Worm (Caenorhabditis elegans) whole organism, L4 larva: Measurements from ENCODE around the gene Y39A1A.24.

Experiments used
- ZK337.2 ChIP-seq: fragments of 200-800 bp; sonication (Bioruptor generic); IDR thresholded peaks from 2 replicates; pipeline ENCODE4 v1.3.6; 2022; ENCODE audit warnings: missing genetic modification reagents, missing genetic modification characterization, missing compliant biosample characterization
- ceh-28 ChIP-seq: fragments of 150-350 bp; optimal IDR thresholded peaks from 2 replicates; lab custom pipeline; 2014; ENCODE audit warnings: missing biosample characterization, missing genetic modification reagents, missing genetic modification characterization
- ceh-82 ChIP-seq: sonication (generic microtip); optimal IDR thresholded peaks from 2 replicates; lab custom pipeline; 2017; ENCODE audit warnings: missing biosample characterization, missing genetic modification characterization
- mdl-1 ChIP-seq, 2 experiments: fragments of 150-350 bp in 1 of 2; sonication (generic microtip) in 1 of 2; optimal IDR thresholded peaks; 2 replicates each; lab custom pipeline; 2014 to 2017; ENCODE audit warnings: missing biosample characterization in 2 of 2, missing genetic modification characterization in 2 of 2
- mep-1 ChIP-seq: fragments of 150-350 bp; sonication (generic microtip); optimal IDR thresholded peaks from 3 replicates; lab custom pipeline; 2014; ENCODE audit warnings: missing biosample characterization, missing genetic modification characterization
- nhr-237 ChIP-seq: sonication (generic microtip); optimal IDR thresholded peaks from 2 replicates; lab custom pipeline; 2017; ENCODE audit warnings: missing biosample characterization, missing genetic modification characterization
- nhr-76 ChIP-seq: fragments of 150-350 bp; optimal IDR thresholded peaks from 2 replicates; lab custom pipeline; 2014; ENCODE audit warnings: missing biosample characterization, missing genetic modification characterization
- pha-4 ChIP-seq, 2 experiments: fragments of 150-350 bp in 1 of 2; fragments of 200-800 bp in 1 of 2; sonication (Bioruptor generic) in 1 of 2; IDR thresholded peaks in 1 of 2; optimal IDR thresholded peaks in 1 of 2; 2 replicates each; pipeline versions ENCODE4 v1.3.6 to Lab custom; 2014 to 2022; ENCODE audit warnings: missing genetic modification characterization in 2 of 2, missing genetic modification reagents in 2 of 2, missing biosample characterization in 1 of 2, missing compliant biosample characterization in 1 of 2
- saeg-2 ChIP-seq: fragments of 200-800 bp; sonication (Bioruptor generic); IDR thresholded peaks from 2 replicates; pipeline ENCODE4 v1.3.6; 2022; ENCODE audit warnings: missing genetic modification reagents, missing genetic modification characterization, missing compliant biosample characterization
- skn-1 ChIP-seq: fragments of 150-350 bp; optimal IDR thresholded peaks from 2 replicates; lab custom pipeline; 2014; ENCODE audit warnings: missing biosample characterization, missing genetic modification characterization
- vab-7 ChIP-seq: fragments of 200-800 bp; sonication (Bioruptor generic); IDR thresholded peaks from 2 replicates; pipeline ENCODE4 v1.3.6; 2022; ENCODE audit warnings: missing genetic modification reagents, missing genetic modification characterization, missing compliant biosample characterization
- zag-1 ChIP-seq: fragments of 150-350 bp; optimal IDR thresholded peaks from 2 replicates; lab custom pipeline; 2014; ENCODE audit warnings: missing biosample characterization, missing genetic modification characterization
- ztf-11 ChIP-seq: fragments of 150-350 bp; optimal IDR thresholded peaks from 2 replicates; lab custom pipeline; 2014; ENCODE audit warnings: missing biosample characterization, missing genetic modification characterization

- TF ChIP-seq mep-1 (tag; lab: Kevin White, UChicago) (peak; percentile 28), ceh-82 (no peak), ceh-28 (no peak), saeg-2 (GFP tag; lab: Robert Waterston, UW) (no peak), zag-1 (tag; lab: Kevin White, UChicago) (no peak), nhr-76 (no peak), ztf-11 (no peak), ZK337.2 (no peak), skn-1 (no peak), mdl-1 (tag; optimal IDR thresholded peaks at IDR 0.05; lab: Kevin White, UChicago) (no peak), vab-7 (no peak), pha-4 (GFP tag; IDR thresholded peaks at IDR 0.05; lab: Robert Waterston, UW) (no peak), pha-4 (tag; optimal IDR thresholded peaks at IDR 0.05; lab: Kevin White, UChicago) (no peak), nhr-237 (tag; lab: Kevin White, UChicago) (no peak)
Observed at ce11 chrIII:10565926-10566325, 46.5 kb upstream of the Y39A1A.24 start, which contains the start of gene acdh-11.
